Fruit fly (Drosophila melanogaster): ENCODE measurements around the gene ImpL2.
A peak's percentile ranks its signal among the peaks of the same experiment; 100 is the strongest.

The ImpL2 gene

dm6 chr3L:4209078-4209477 is 26.9 kb downstream of the ImpL2 start, which contains the start of gene Cpr64Aa:
Cpr64Aa (minus strand) TSS chr3L:4209178.
- TF ChIP-seq Tbp (GFP tag; optimal IDR thresholded peaks at IDR 0.05) (no peak), fd64A (GFP tag; optimal IDR thresholded peaks at IDR 0.05) (no peak), CG9609 (GFP tag; optimal IDR thresholded peaks at IDR 0.05) (no peak), pfk (GFP tag; optimal IDR thresholded peaks at IDR 0.05) (no peak), Myb (GFP tag; optimal IDR thresholded peaks at IDR 0.05) (no peak), CG10366 (GFP tag; IDR thresholded peaks at IDR 0.05) (no peak), slp2 (GFP tag; optimal IDR thresholded peaks at IDR 0.05) (no peak), CG16815 (GFP tag; optimal IDR thresholded peaks at IDR 0.05) (no peak), insv (GFP tag; optimal IDR thresholded peaks at IDR 0.05) (no peak), NC2α (GFP tag; optimal IDR thresholded peaks at IDR 0.05) (no peak)

- TF ChIP-seq gt (GFP tag; IDR thresholded peaks at IDR 0.05) (no peak), sens-2 (GFP tag; IDR thresholded peaks at IDR 0.05) (no peak), ham (GFP tag; IDR thresholded peaks at IDR 0.05) (no peak), CG7357 (GFP tag; IDR thresholded peaks at IDR 0.05) (no peak), CG3995 (GFP tag; optimal IDR thresholded peaks at IDR 0.05) (no peak), ci (GFP tag; IDR thresholded peaks at IDR 0.05) (no peak), lola (GFP tag; optimal IDR thresholded peaks at IDR 0.05) (no peak)
Measured at dm6 chr3L:4204867-4205266, 31.1 kb downstream of the ImpL2 start.

dm6 chr3L:4204239-4204638 is 31.7 kb downstream of the ImpL2 start, which contains the start of gene CG15005:
CG15005 (minus strand) TSS chr3L:4204339.
- TF ChIP-seq CG8388 (GFP tag; optimal IDR thresholded peaks at IDR 0.05) (no peak), CG31441 (GFP tag; IDR thresholded peaks at IDR 0.05) (no peak), PHDP (tag; optimal IDR thresholded peaks at IDR 0.05) (no peak), bowl (GFP tag; IDR thresholded peaks at IDR 0.05) (no peak), CG10321 (GFP tag; IDR thresholded peaks at IDR 0.05) (no peak), CG2199 (GFP tag; IDR thresholded peaks at IDR 0.05) (no peak)

- 0 out of 3 replicates have a peak, but pooled peaks have one; percentile 37 for TF ChIP-seq ci (GFP tag; IDR thresholded peaks at IDR 0.05)
- TF ChIP-seq tll (GFP tag; optimal IDR thresholded peaks at IDR 0.05): peak in 1 of 2 experiments; percentile 34
- no peak for TF ChIP-seq CG8765 (GFP tag; IDR thresholded peaks at IDR 0.05)
- peak; percentile 94 to 98 for TF ChIP-seq crp (GFP tag; optimal IDR thresholded peaks at IDR 0.05)
- TF ChIP-seq lab (GFP tag; optimal IDR thresholded peaks at IDR 0.05): peak; percentile 39
- no peak for TF ChIP-seq B-H1 (GFP tag; IDR thresholded peaks at IDR 0.05)
- peak; percentile 16 for TF ChIP-seq NfI (GFP tag; optimal IDR thresholded peaks at IDR 0.05)
- peak; percentile 10 for TF ChIP-seq CG11398 (GFP tag; optimal IDR thresholded peaks at IDR 0.05)
- TF ChIP-seq Opbp (GFP tag; IDR thresholded peaks at IDR 0.05; ENCODE audit: partially characterized antibody): peak; percentile 50; the same call in 1 of the 3 replicates
- peak; percentile 58 for TF ChIP-seq Ets65A (GFP tag)
- TF ChIP-seq YL-1 (GFP tag; optimal IDR thresholded peaks at IDR 0.05): peak; percentile 45
- peak; percentile 0 for TF ChIP-seq CG9797 (GFP tag; optimal IDR thresholded peaks at IDR 0.05)
- TF ChIP-seq sd (tag; optimal IDR thresholded peaks at IDR 0.05): peak; percentile 97
- peak; percentile 57 for TF ChIP-seq CG3407 (GFP tag; optimal IDR thresholded peaks at IDR 0.05)
- TF ChIP-seq so (GFP tag; IDR thresholded peaks at IDR 0.05): 0 out of 3 replicates have a peak, but pooled peaks have one; percentile 33
- peak; percentile 6 for TF ChIP-seq Hmr (GFP tag; optimal IDR thresholded peaks at IDR 0.05)
- TF ChIP-seq klu (GFP tag; IDR thresholded peaks at IDR 0.05): 0 out of 2 replicates have a peak, but pooled peaks have one; percentile 21
- peak; percentile 29; the same call in 1 of the 3 replicates for TF ChIP-seq CG34422 (GFP tag; IDR thresholded peaks at IDR 0.05)
- peak; percentile 97 for TF ChIP-seq E2f2 (GFP tag; IDR thresholded peaks at IDR 0.05)
- peak; percentile 99 for TF ChIP-seq CG17385 (GFP tag; optimal IDR thresholded peaks at IDR 0.05)
- peak; percentile 22; the same call in 1 of the 2 replicates for TF ChIP-seq CG13287 (GFP tag; IDR thresholded peaks at IDR 0.05; ENCODE audit: partially characterized antibody)
- no peak for TF ChIP-seq Trl (optimal IDR thresholded peaks at IDR 0.05)
- TF ChIP-seq Trl (GFP tag; optimal IDR thresholded peaks at IDR 0.05): no peak
Measured at dm6 chr3L:4193730-4194649, 42.0 kb downstream of the ImpL2 start, which contains the start of gene CG43367. CG43367 (plus strand) TSS chr3L:4193993.

Data from whole organism, embryonic.